Worm (Caenorhabditis elegans): ENCODE results near the gene fbxb-112.
"Not testable (repeated sequence)": the region's sequence is repeated elsewhere in the genome, so short reads cannot be mapped to it uniquely, and the experiment has no call there.

fbxb-112 gene

ce11 chrII:3458209-3458608 lies 32.7 kb upstream of the fbxb-112 start, which contains the start of the genes C16C8.26 and C16C8.19:
C16C8.26 (minus strand) TSS chrII:3458309.
C16C8.19 (plus strand) TSS chrII:3458487.
- TF ChIP-seq sma-9 (GFP tag; optimal IDR thresholded peaks at IDR 0.05) (no peak), sma-9 (tag; optimal IDR thresholded peaks at IDR 0.05) (no peak), ceh-82 (tag; optimal IDR thresholded peaks at IDR 0.05) (no peak), ceh-16 (tag; optimal IDR thresholded peaks at IDR 0.05) (no peak)

ce11 chrII:3459199-3459598 lies 31.7 kb upstream of the fbxb-112 start:
- no peak for TF ChIP-seq lsy-2 (tag; optimal IDR thresholded peaks at IDR 0.05)
- TF ChIP-seq sem-4 (tag; optimal IDR thresholded peaks at IDR 0.05), result no peak
- no peak for TF ChIP-seq nhr-77 (tag; optimal IDR thresholded peaks at IDR 0.05)
- no peak for TF ChIP-seq ZK546.5 (tag; optimal IDR thresholded peaks at IDR 0.05)
- TF ChIP-seq F13H6.1 (tag; optimal IDR thresholded peaks at IDR 0.05), result no peak
- TF ChIP-seq aly-2 (tag; optimal IDR thresholded peaks at IDR 0.05), result no peak
- no peak for TF ChIP-seq Y55F3AM.14 (GFP tag; optimal IDR thresholded peaks at IDR 0.05)
- no peak for TF ChIP-seq egl-27 (tag; optimal IDR thresholded peaks at IDR 0.05)
- TF ChIP-seq lin-11 (tag; optimal IDR thresholded peaks at IDR 0.05), result no peak
- no peak for TF ChIP-seq ama-1 (optimal IDR thresholded peaks at IDR 0.05)
- TF ChIP-seq nhr-12 (tag; optimal IDR thresholded peaks at IDR 0.05), result no peak
- TF ChIP-seq dmd-4 (tag; optimal IDR thresholded peaks at IDR 0.05), result no peak
- TF ChIP-seq lin-39 (tag; optimal IDR thresholded peaks at IDR 0.05), result no peak
- no peak for TF ChIP-seq zag-1 (tag; optimal IDR thresholded peaks at IDR 0.05)
- no peak for TF ChIP-seq ztf-4 (tag; optimal IDR thresholded peaks at IDR 0.05)
- no peak for TF ChIP-seq alr-1 (tag; optimal IDR thresholded peaks at IDR 0.05)
- no peak for TF ChIP-seq unc-62 (GFP tag; optimal IDR thresholded peaks at IDR 0.05)

ce11 chrII:3460048-3460447 lies 30.8 kb upstream of the fbxb-112 start, which contains the start of gene C16C8.7:
C16C8.7 (minus strand) TSS chrII:3460148.
- TF ChIP-seq fos-1 (tag; optimal IDR thresholded peaks at IDR 0.05), result no peak
- TF ChIP-seq lin-11 (tag; optimal IDR thresholded peaks at IDR 0.05), result no peak
- TF ChIP-seq gmeb-1 (tag; optimal IDR thresholded peaks at IDR 0.05), result no peak
- TF ChIP-seq ZK546.5 (tag; optimal IDR thresholded peaks at IDR 0.05), result no peak
- no peak for TF ChIP-seq nhr-77 (tag; optimal IDR thresholded peaks at IDR 0.05)
- no peak for TF ChIP-seq ztf-1 (GFP tag; conservative IDR thresholded peaks at IDR 0.05)
- TF ChIP-seq aly-2 (tag; optimal IDR thresholded peaks at IDR 0.05), result no peak
- no peak for TF ChIP-seq ceh-16 (tag; optimal IDR thresholded peaks at IDR 0.05)

DNA sequence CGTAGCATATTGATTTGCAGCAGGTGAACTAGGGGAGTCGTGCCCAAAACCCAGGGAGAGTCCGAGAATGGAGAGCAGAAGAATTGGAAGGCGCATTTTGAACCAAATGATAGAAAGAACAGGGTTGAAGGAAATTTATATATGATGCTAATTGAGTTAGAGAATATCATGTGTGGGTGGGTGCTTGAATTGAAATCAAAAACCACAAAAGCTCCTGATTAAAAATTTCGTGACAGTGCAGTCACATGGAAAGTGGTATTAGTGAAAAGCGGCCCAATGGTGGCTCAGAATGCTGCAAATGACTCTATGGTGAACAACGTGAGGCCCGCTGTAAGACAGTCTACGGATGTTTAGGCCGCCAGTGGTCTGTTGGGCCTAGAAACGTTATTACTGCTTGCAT lies 29.3 kb upstream of the fbxb-112 start, which contains the start of gene C16C8.8:
Gene C16C8.8 (minus strand): TSS at position 101 of the 400 bp plus-strand sequence.
- no peak for TF ChIP-seq zag-1 (tag; optimal IDR thresholded peaks at IDR 0.05)
- TF ChIP-seq elt-3 (tag; optimal IDR thresholded peaks at IDR 0.05), result no peak
- TF ChIP-seq lin-39 (tag; optimal IDR thresholded peaks at IDR 0.05), result no peak
- TF ChIP-seq sma-3 (GFP tag; optimal IDR thresholded peaks at IDR 0.05), result no peak
- TF ChIP-seq nhr-237 (tag; optimal IDR thresholded peaks at IDR 0.05), result no peak
- TF ChIP-seq sma-9 (GFP tag; optimal IDR thresholded peaks at IDR 0.05), result no peak
- TF ChIP-seq sma-9 (tag; optimal IDR thresholded peaks at IDR 0.05), result no peak

DNA sequence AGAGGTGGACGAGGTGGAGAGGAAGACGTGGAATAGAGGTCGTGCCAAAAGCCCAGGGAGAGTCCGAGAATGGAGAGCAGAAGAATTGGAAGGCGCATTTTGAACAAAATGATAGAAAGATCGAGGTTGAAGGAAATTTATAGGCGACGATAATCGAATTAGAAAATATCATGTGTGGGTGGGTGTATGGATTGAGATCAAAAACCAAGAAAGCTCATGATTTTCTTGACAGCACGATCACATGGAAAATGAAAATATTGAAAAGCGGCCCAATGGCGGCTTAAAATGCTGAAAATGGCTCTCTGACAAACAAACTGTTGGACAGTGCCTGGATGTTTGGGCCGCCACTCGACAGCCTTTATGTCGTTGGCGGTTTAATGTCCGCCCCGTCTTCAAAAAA lies 27.8 kb upstream of the fbxb-112 start, which contains the start of gene C16C8.9:
Gene C16C8.9 (minus strand): TSS at position 101 of the 400 bp plus-strand sequence.
- TF ChIP-seq alr-1 (tag; optimal IDR thresholded peaks at IDR 0.05) (no peak), gmeb-1 (tag; optimal IDR thresholded peaks at IDR 0.05) (no peak), aly-2 (tag; optimal IDR thresholded peaks at IDR 0.05) (no peak), nhr-77 (tag; optimal IDR thresholded peaks at IDR 0.05) (no peak), lin-11 (tag; optimal IDR thresholded peaks at IDR 0.05) (no peak), ceh-82 (tag; optimal IDR thresholded peaks at IDR 0.05) (no peak), fos-1 (tag; optimal IDR thresholded peaks at IDR 0.05) (no peak)

DNA sequence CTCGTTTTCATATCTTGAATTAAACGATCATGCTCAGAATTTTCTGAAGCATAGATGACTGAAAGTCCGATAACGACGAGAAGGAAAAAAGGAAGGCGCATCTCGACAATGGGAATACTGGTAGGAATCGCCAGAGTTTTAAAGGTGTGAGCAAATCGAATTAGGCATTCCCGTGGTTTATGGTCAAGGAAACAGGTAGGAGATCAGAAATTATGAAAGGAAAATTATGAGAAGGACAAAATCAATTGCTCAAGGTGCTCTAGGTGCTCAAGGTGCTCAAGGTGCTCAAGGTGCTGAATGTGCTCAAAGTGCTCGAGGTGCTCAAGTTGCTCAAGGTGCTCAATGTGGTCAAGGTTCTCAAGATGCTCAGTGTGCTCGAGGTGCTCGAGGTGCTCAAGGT lies 26.3 kb upstream of the fbxb-112 start, which contains the start of gene C16C8.10:
Gene C16C8.10 (minus strand): TSS at position 101 of the 400 bp plus-strand sequence.
- TF ChIP-seq sem-4, ztf-4, nhr-237 (tag; optimal IDR thresholded peaks at IDR 0.05): not testable (repeated sequence)

DNA sequence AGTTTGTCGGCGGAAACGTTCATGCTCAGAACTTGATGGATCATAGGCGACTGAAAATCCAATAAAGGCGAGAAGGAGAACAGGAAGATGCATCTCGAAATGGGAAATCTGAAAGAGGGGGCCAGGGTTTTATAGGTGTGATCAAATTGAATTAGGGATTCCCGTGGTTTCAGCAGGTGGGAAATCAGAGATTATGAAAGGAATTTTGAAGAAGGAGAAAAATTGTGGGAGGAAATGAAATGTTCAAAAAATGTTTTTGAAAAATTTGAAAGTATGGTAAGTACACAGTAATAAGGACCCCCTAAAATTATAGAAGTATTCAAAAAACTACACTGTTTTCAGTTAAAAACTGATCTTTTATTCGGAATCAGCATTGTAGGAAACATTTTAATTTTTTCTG lies 20.3 kb upstream of the fbxb-112 start, which contains the start of gene Y49F6B.20:
Gene Y49F6B.20 (minus strand): TSS at position 101 of the 400 bp plus-strand sequence.
- TF ChIP-seq ztf-4 (tag; optimal IDR thresholded peaks at IDR 0.05), result no peak
- no peak for TF ChIP-seq ztf-1 (GFP tag; conservative IDR thresholded peaks at IDR 0.05)
- TF ChIP-seq nhr-23 (tag; optimal IDR thresholded peaks at IDR 0.05), result no peak
- TF ChIP-seq blmp-1 (tag; optimal IDR thresholded peaks at IDR 0.05; ENCODE audit: insufficient read depth), result no peak
- no peak for TF ChIP-seq elt-1 (tag; optimal IDR thresholded peaks at IDR 0.05)
- TF ChIP-seq unc-39 (tag; optimal IDR thresholded peaks at IDR 0.05), result no peak
- TF ChIP-seq nhr-129 (tag; optimal IDR thresholded peaks at IDR 0.05), result no peak
- TF ChIP-seq sem-4 (tag; optimal IDR thresholded peaks at IDR 0.05), result no peak
- TF ChIP-seq R02D3.7 (tag; optimal IDR thresholded peaks at IDR 0.05), result no peak
- no peak for TF ChIP-seq nhr-10 (tag; optimal IDR thresholded peaks at IDR 0.05)
- TF ChIP-seq mbf-1 (tag; optimal IDR thresholded peaks at IDR 0.05), result no peak
- TF ChIP-seq mab-5 (tag; optimal IDR thresholded peaks at IDR 0.05), result no peak
- TF ChIP-seq skn-1 (tag; optimal IDR thresholded peaks at IDR 0.05), result no peak
- no peak for TF ChIP-seq sma-9 (GFP tag; optimal IDR thresholded peaks at IDR 0.05)
- TF ChIP-seq sma-9 (tag; optimal IDR thresholded peaks at IDR 0.05), result no peak
- no peak for TF ChIP-seq ztf-11 (tag; optimal IDR thresholded peaks at IDR 0.05)
- no peak for TF ChIP-seq zag-1 (tag; optimal IDR thresholded peaks at IDR 0.05)
